Fruit fly (Drosophila melanogaster): ENCODE data around the gene eEF2.

DNA sequence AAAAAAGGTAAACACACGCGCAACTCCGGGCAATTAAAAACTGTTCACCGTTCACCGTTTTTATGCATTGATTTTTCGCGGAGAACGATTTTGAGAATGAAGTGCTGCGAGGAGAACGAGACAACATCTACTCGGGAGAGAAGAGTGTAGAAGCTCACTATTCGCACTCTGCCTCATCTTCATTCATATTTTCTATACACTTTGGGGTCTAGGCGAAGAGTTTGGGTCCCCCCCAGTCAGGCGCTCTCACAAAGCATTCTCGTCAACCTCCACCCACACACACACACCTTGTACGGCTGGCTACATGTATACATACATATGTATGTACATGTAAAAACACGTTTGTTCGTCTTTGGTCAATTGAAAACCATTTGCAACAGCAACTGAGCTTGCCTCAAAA lies 5.4 kb downstream of the eEF2 start:
- TF ChIP-seq Optix (GFP tag; IDR thresholded peaks at IDR 0.05) (no peak), luna (GFP tag; optimal IDR thresholded peaks at IDR 0.05) (no peak), dysf (GFP tag; IDR thresholded peaks at IDR 0.05) (no peak), Eip74EF (GFP tag; optimal IDR thresholded peaks at IDR 0.05) (no peak)

All from whole organism, embryonic.